Worm (Caenorhabditis elegans) whole organism, mixed stage, embryonic: ENCODE results near the gene comt-1.

Experiments used
- M03D4.4 ChIP-seq: sonication (generic microtip); optimal IDR thresholded peaks from 2 replicates; lab custom pipeline; 2017; ENCODE audit warnings: mild to moderate bottlenecking, missing genetic modification characterization, missing compliant biosample characterization
- bed-3 ChIP-seq: fragments of 200-800 bp; sonication (Bioruptor generic); optimal IDR thresholded peaks from 3 replicates; lab custom pipeline; 2018; ENCODE audit warnings: mild to moderate bottlenecking, missing genetic modification characterization, moderate library complexity, missing compliant biosample characterization
- blmp-1 ChIP-seq: fragments of 150-350 bp; optimal IDR thresholded peaks from 2 replicates; lab custom pipeline; 2014; ENCODE audit warnings: missing biosample characterization, missing genetic modification characterization
- ceh-39 ChIP-seq: fragments of 150-350 bp; optimal IDR thresholded peaks from 2 replicates; lab custom pipeline; 2014; ENCODE audit warnings: missing biosample characterization, missing genetic modification characterization
- ceh-43 ChIP-seq: fragments of 200-800 bp; sonication (Bioruptor generic); optimal IDR thresholded peaks from 2 replicates; lab custom pipeline; 2018; ENCODE audit warnings: mild to moderate bottlenecking, missing genetic modification characterization, moderate library complexity, missing compliant biosample characterization
- ceh-83 ChIP-seq: fragments of 200-800 bp; sonication (Bioruptor generic); optimal IDR thresholded peaks from 2 replicates; lab custom pipeline; 2018; ENCODE audit warnings: mild to moderate bottlenecking, missing genetic modification characterization, missing compliant biosample characterization
- ces-1 ChIP-seq: fragments of 150-350 bp; optimal IDR thresholded peaks from 2 replicates; lab custom pipeline; 2014; ENCODE audit warnings: missing biosample characterization, missing genetic modification reagents, missing genetic modification characterization
- cnd-1 ChIP-seq: fragments of 200-800 bp; sonication (Bioruptor generic); optimal IDR thresholded peaks from 2 replicates; lab custom pipeline; 2018; ENCODE audit warnings: mild to moderate bottlenecking, missing genetic modification characterization, missing compliant biosample characterization
- drap-1 ChIP-seq: fragments of 200-800 bp; sonication (Bioruptor generic); optimal IDR thresholded peaks from 3 replicates; lab custom pipeline; 2018; ENCODE audit warnings: mild to moderate bottlenecking, missing genetic modification characterization, missing compliant biosample characterization
- elt-1 ChIP-seq: sonication (generic microtip); optimal IDR thresholded peaks from 2 replicates; lab custom pipeline; 2017; ENCODE audit warnings: missing genetic modification characterization, mild to moderate bottlenecking, missing compliant biosample characterization, antibody characterized with exemption, moderate library complexity, borderline replicate concordance; ENCODE audit not compliant: insufficient read depth
- elt-3 ChIP-seq: fragments of 150-350 bp; optimal IDR thresholded peaks from 2 replicates; lab custom pipeline; 2014; ENCODE audit warnings: missing biosample characterization, missing genetic modification characterization
- flh-1 ChIP-seq: fragments of 200-800 bp; sonication (Bioruptor generic); optimal IDR thresholded peaks from 2 replicates; lab custom pipeline; 2018; ENCODE audit warnings: mild to moderate bottlenecking, missing genetic modification characterization, moderate library complexity, missing compliant biosample characterization
- ham-2 ChIP-seq: fragments of 200-800 bp; sonication (Bioruptor generic); optimal IDR thresholded peaks from 2 replicates; lab custom pipeline; 2018; ENCODE audit warnings: mild to moderate bottlenecking, missing genetic modification characterization, missing compliant biosample characterization
- hlh-1 ChIP-seq: fragments of 150-350 bp; optimal IDR thresholded peaks from 2 replicates; lab custom pipeline; 2014; ENCODE audit warnings: missing biosample characterization, missing genetic modification reagents, missing genetic modification characterization
- lin-13 ChIP-seq: fragments of 150-350 bp; optimal IDR thresholded peaks from 2 replicates; lab custom pipeline; 2014; ENCODE audit warnings: missing biosample characterization, missing genetic modification characterization
- lin-32 ChIP-seq: fragments of 200-800 bp; sonication (Bioruptor generic); optimal IDR thresholded peaks from 2 replicates; lab custom pipeline; 2018; ENCODE audit warnings: mild to moderate bottlenecking, missing genetic modification characterization, missing compliant biosample characterization
- lsy-2 ChIP-seq: fragments of 150-350 bp; optimal IDR thresholded peaks from 2 replicates; lab custom pipeline; 2014; ENCODE audit warnings: missing biosample characterization, missing genetic modification characterization
- mab-5 ChIP-seq: fragments of 150-350 bp; optimal IDR thresholded peaks from 2 replicates; lab custom pipeline; 2014; ENCODE audit warnings: missing biosample characterization, missing genetic modification characterization
- mep-1 ChIP-seq: fragments of 150-350 bp; optimal IDR thresholded peaks from 2 replicates; lab custom pipeline; 2017; ENCODE audit warnings: missing biosample characterization, missing genetic modification reagents, missing genetic modification characterization, inconsistent platforms
- mls-2 ChIP-seq: sonication (generic microtip); optimal IDR thresholded peaks from 2 replicates; lab custom pipeline; 2016; ENCODE audit warnings: mild to moderate bottlenecking, missing genetic modification characterization, moderate library complexity, missing compliant biosample characterization
- nhr-12 ChIP-seq: fragments of 150-350 bp; optimal IDR thresholded peaks from 2 replicates; lab custom pipeline; 2014; ENCODE audit warnings: missing biosample characterization, missing genetic modification characterization
- nhr-2 ChIP-seq: fragments of 150-350 bp; optimal IDR thresholded peaks from 2 replicates; lab custom pipeline; 2014; ENCODE audit warnings: missing biosample characterization, missing genetic modification characterization
- nhr-237 ChIP-seq: fragments of 150-350 bp; optimal IDR thresholded peaks from 2 replicates; lab custom pipeline; 2014; ENCODE audit warnings: missing biosample characterization, missing genetic modification characterization
- nhr-28 ChIP-seq: fragments of 150-350 bp; optimal IDR thresholded peaks from 2 replicates; lab custom pipeline; 2014; ENCODE audit warnings: missing biosample characterization, missing genetic modification characterization
- nhr-76 ChIP-seq: sonication (generic microtip); optimal IDR thresholded peaks from 2 replicates; lab custom pipeline; 2017; ENCODE audit warnings: missing biosample characterization, missing genetic modification characterization
- pha-4 ChIP-seq: fragments of 150-350 bp; optimal IDR thresholded peaks from 2 replicates; lab custom pipeline; 2018; ENCODE audit warnings: missing biosample characterization, missing genetic modification reagents, missing genetic modification characterization
- sem-2 ChIP-seq: fragments of 200-800 bp; sonication (Bioruptor generic); optimal IDR thresholded peaks from 2 replicates; lab custom pipeline; 2018; ENCODE audit warnings: mild to moderate bottlenecking, missing genetic modification characterization, missing compliant biosample characterization
- snpc-4 ChIP-seq: fragments of 150-350 bp; optimal IDR thresholded peaks from 2 replicates; lab custom pipeline; 2014; ENCODE audit warnings: missing biosample characterization, missing genetic modification characterization
- sptf-1 ChIP-seq: sonication (generic microtip); optimal IDR thresholded peaks from 2 replicates; lab custom pipeline; 2017; ENCODE audit warnings: mild to moderate bottlenecking, missing genetic modification characterization, moderate library complexity, missing compliant biosample characterization
- tbx-8 ChIP-seq: fragments of 200-800 bp; sonication (Bioruptor generic); optimal IDR thresholded peaks from 2 replicates; lab custom pipeline; 2018; ENCODE audit warnings: mild to moderate bottlenecking, missing genetic modification characterization, moderate library complexity, missing compliant biosample characterization
- unc-120 ChIP-seq: sonication (generic microtip); optimal IDR thresholded peaks from 2 replicates; lab custom pipeline; 2017; ENCODE audit warnings: missing genetic modification characterization, missing compliant biosample characterization; ENCODE audit not compliant: poor library complexity, severe bottlenecking
- unc-39 ChIP-seq: fragments of 150-350 bp; optimal IDR thresholded peaks from 2 replicates; lab custom pipeline; 2014; ENCODE audit warnings: missing biosample characterization, missing genetic modification characterization
- unc-62 ChIP-seq: fragments of 150-350 bp; optimal IDR thresholded peaks from 2 replicates; lab custom pipeline; 2014; ENCODE audit warnings: missing biosample characterization, missing genetic modification reagents, missing genetic modification characterization
- zip-8 ChIP-seq: fragments of 150-350 bp; optimal IDR thresholded peaks from 2 replicates; lab custom pipeline; 2014; ENCODE audit warnings: missing biosample characterization, missing genetic modification characterization
- ztf-11 ChIP-seq: fragments of 150-350 bp; optimal IDR thresholded peaks from 2 replicates; lab custom pipeline; 2014; ENCODE audit warnings: missing biosample characterization, missing genetic modification characterization

Gene comt-1

ce11 chrX:2858380-2858779 lies 3.9 kb downstream of the comt-1 start:
- no peak for TF ChIP-seq flh-1 (GFP tag; lab: Kevin White, UChicago)
- TF ChIP-seq, all 35 proteins: peak for 0

- TF ChIP-seq ceh-39 (peak; percentile 78), hlh-1 (tag; lab: Kevin White, UChicago) (no peak)
Measured at ce11 chrX:2857070-2857825, 5.0 kb downstream of the comt-1 start, which contains the start of gene tra-4. TSS of gene tra-4 (minus strand) at chrX:2857603.

ce11 chrX:2853963-2854362 lies 8.3 kb downstream of the comt-1 start:
- no peak for TF ChIP-seq sptf-1

ce11 chrX:2852388-2852908 lies 9.8 kb downstream of the comt-1 start, which contains the start of gene kin-29:
TSS of gene kin-29 (minus strand) at chrX:2852438.
- peak; percentile 38 for TF ChIP-seq ceh-43 (GFP tag; lab: Kevin White, UChicago)
- peak; percentile 37 for TF ChIP-seq flh-1 (GFP tag; lab: Kevin White, UChicago)
- no peak for TF ChIP-seq nhr-2 (tag; lab: Kevin White, UChicago)
- TF ChIP-seq sptf-1 = peak; percentile 76
- TF ChIP-seq sem-2 (GFP tag; lab: Kevin White, UChicago) = no peak
- TF ChIP-seq unc-120 (tag; lab: Kevin White, UChicago) = peak; percentile 92
- no peak for TF ChIP-seq zip-8 (tag; lab: Kevin White, UChicago)
- peak; percentile 61 for TF ChIP-seq ces-1 (GFP tag; lab: Kevin White, UChicago)
- no peak for TF ChIP-seq tbx-8 (GFP tag; lab: Kevin White, UChicago)
- TF ChIP-seq lin-32 (GFP tag; lab: Kevin White, UChicago) = no peak
- peak; percentile 42 for TF ChIP-seq lsy-2 (tag; lab: Kevin White, UChicago)
- no peak for TF ChIP-seq mab-5 (tag; lab: Kevin White, UChicago)
- peak; percentile 77 for TF ChIP-seq drap-1 (GFP tag; lab: Kevin White, UChicago)
- peak; percentile 34 for TF ChIP-seq ceh-83
- no peak for TF ChIP-seq snpc-4 (tag; lab: Kevin White, UChicago)
- no peak for TF ChIP-seq ceh-39
- peak; percentile 48 for TF ChIP-seq pha-4 (tag; lab: Kevin White, UChicago)
- TF ChIP-seq ham-2 (GFP tag; lab: Kevin White, UChicago) = peak; percentile 77
- no peak for TF ChIP-seq nhr-76
- TF ChIP-seq elt-1 (tag; lab: Kevin White, UChicago) = no peak
- peak; percentile 70 for TF ChIP-seq mep-1
- peak; percentile 29 for TF ChIP-seq bed-3 (GFP tag; lab: Kevin White, UChicago)
- no peak for TF ChIP-seq elt-3 (tag; lab: Kevin White, UChicago)
- no peak for TF ChIP-seq nhr-28
- peak; percentile 61 for TF ChIP-seq lin-13 (tag; lab: Kevin White, UChicago)
- peak; percentile 34 for TF ChIP-seq cnd-1 (tag; lab: Kevin White, UChicago)
- peak; percentile 65 for TF ChIP-seq blmp-1 (tag; lab: Kevin White, UChicago)
- peak; percentile 90 for TF ChIP-seq mls-2 (tag; lab: Kevin White, UChicago)
- TF ChIP-seq hlh-1 (tag; lab: Kevin White, UChicago) = no peak
- peak; percentile 72 for TF ChIP-seq unc-62 (GFP tag; lab: Kevin White, UChicago)
- no peak for TF ChIP-seq unc-39
- peak; percentile 77 for TF ChIP-seq M03D4.4 (tag; lab: Kevin White, UChicago)
- peak; percentile 69 for TF ChIP-seq nhr-237 (tag; lab: Kevin White, UChicago)
- TF ChIP-seq nhr-12 (tag; lab: Kevin White, UChicago) = no peak
- TF ChIP-seq ztf-11 (tag; lab: Kevin White, UChicago) = peak; percentile 2
- TF ChIP-seq, all 35 proteins: peak for 20
